Worm (Caenorhabditis elegans) whole organism, L4 larva: ENCODE data around the gene unc-33.

Experiments used
- F49E8.2 ChIP-seq: sonication (generic microtip); optimal IDR thresholded peaks from 2 replicates; lab custom pipeline; 2016; ENCODE audit warnings: missing compliant biosample characterization, mild to moderate bottlenecking, missing genetic modification characterization, borderline replicate concordance
- R02D3.7 ChIP-seq: fragments of 150-350 bp; sonication (generic microtip); optimal IDR thresholded peaks from 3 replicates; lab custom pipeline; 2014; ENCODE audit warnings: missing biosample characterization, missing genetic modification characterization
- ZK337.2 ChIP-seq: fragments of 200-800 bp; sonication (Bioruptor generic); IDR thresholded peaks from 2 replicates; pipeline ENCODE4 v1.3.6; 2022; ENCODE audit warnings: missing genetic modification reagents, missing genetic modification characterization, missing compliant biosample characterization
- ZK546.5 ChIP-seq, 2 experiments: sonication (generic microtip); optimal IDR thresholded peaks; 2 replicates each; lab custom pipeline; 2017; ENCODE audit warnings: missing biosample characterization in 2 of 2, missing genetic modification characterization in 2 of 2
- aha-1 ChIP-seq: fragments of 150-350 bp; peaks from one replicate; lab custom pipeline; 2014; ENCODE audit warnings: missing biosample characterization, missing genetic modification characterization
- attf-4 ChIP-seq: sonication (generic microtip); optimal IDR thresholded peaks from 3 replicates; lab custom pipeline; 2017; ENCODE audit warnings: missing biosample characterization, missing genetic modification characterization
- ceh-32 ChIP-seq: sonication (generic microtip); optimal IDR thresholded peaks from 2 replicates; lab custom pipeline; 2016; ENCODE audit warnings: mild to moderate bottlenecking, missing genetic modification characterization, missing compliant biosample characterization; ENCODE audit not compliant: poor library complexity
- ceh-62 ChIP-seq: sonication (generic microtip); optimal IDR thresholded peaks from 2 replicates; lab custom pipeline; 2017; ENCODE audit warnings: missing biosample characterization, missing genetic modification characterization
- ceh-82 ChIP-seq: sonication (generic microtip); optimal IDR thresholded peaks from 2 replicates; lab custom pipeline; 2017; ENCODE audit warnings: missing biosample characterization, missing genetic modification characterization
- daf-19 ChIP-seq: fragments of 200-800 bp; sonication (Bioruptor generic); conservative IDR thresholded peaks from 2 replicates; pipeline ENCODE4 v1.3.6; 2022; ENCODE audit warnings: missing genetic modification characterization, missing compliant biosample characterization
- dmd-9 ChIP-seq: fragments of 200-800 bp; sonication (Bioruptor generic); IDR thresholded peaks from 2 replicates; pipeline ENCODE4 v1.3.6; 2022; ENCODE audit warnings: missing genetic modification reagents, missing genetic modification characterization, missing compliant biosample characterization
- fos-1 ChIP-seq: fragments of 150-350 bp; optimal IDR thresholded peaks from 2 replicates; lab custom pipeline; 2014; ENCODE audit warnings: missing biosample characterization, missing genetic modification characterization
- gei-8 ChIP-seq: fragments of 200-800 bp; sonication (Bioruptor generic); optimal IDR thresholded peaks from 2 replicates; lab custom pipeline; 2018; ENCODE audit warnings: mild to moderate bottlenecking, missing genetic modification characterization, missing compliant biosample characterization
- hlh-30 ChIP-seq: sonication (generic microtip); optimal IDR thresholded peaks from 2 replicates; lab custom pipeline; 2017; ENCODE audit warnings: antibody characterized with exemption, mild to moderate bottlenecking, missing genetic modification characterization, missing compliant biosample characterization; ENCODE audit not compliant: insufficient read depth
- hmg-1.1 ChIP-seq: fragments of 200-800 bp; sonication (Bioruptor generic); IDR thresholded peaks from 2 replicates; pipeline ENCODE4 v1.3.6; 2022; ENCODE audit warnings: missing genetic modification reagents, missing genetic modification characterization, missing compliant biosample characterization
- jun-1 ChIP-seq: fragments of 150-350 bp; optimal IDR thresholded peaks from 2 replicates; lab custom pipeline; 2014; ENCODE audit warnings: missing biosample characterization, missing genetic modification reagents, missing genetic modification characterization
- lin-13 ChIP-seq: fragments of 150-350 bp; optimal IDR thresholded peaks from 2 replicates; lab custom pipeline; 2014; ENCODE audit warnings: missing biosample characterization, missing genetic modification reagents, missing genetic modification characterization
- lin-38 ChIP-seq: fragments of 200-800 bp; sonication (Bioruptor generic); IDR thresholded peaks from 2 replicates; pipeline ENCODE4 v1.3.6; 2022; ENCODE audit warnings: missing genetic modification reagents, missing genetic modification characterization, missing compliant biosample characterization
- madf-9 ChIP-seq: fragments of 200-800 bp; sonication (Bioruptor generic); conservative IDR thresholded peaks from 2 replicates; pipeline ENCODE4 v1.3.6; 2022; ENCODE audit warnings: missing genetic modification reagents, missing genetic modification characterization, missing compliant biosample characterization
- mxl-2 ChIP-seq: fragments of 200-800 bp; sonication (Bioruptor generic); conservative IDR thresholded peaks from 2 replicates; pipeline ENCODE4 v1.3.6; 2022; ENCODE audit warnings: missing genetic modification reagents, missing genetic modification characterization, missing compliant biosample characterization
- mxl-3 ChIP-seq: fragments of 200-800 bp; sonication (Bioruptor generic); optimal IDR thresholded peaks from 2 replicates; lab custom pipeline; 2018; ENCODE audit warnings: mild to moderate bottlenecking, missing genetic modification characterization, missing compliant biosample characterization
- nhr-48 ChIP-seq: sonication (generic microtip); optimal IDR thresholded peaks from 2 replicates; lab custom pipeline; 2016; ENCODE audit warnings: mild to moderate bottlenecking, missing genetic modification characterization, missing compliant biosample characterization
- nhr-76 ChIP-seq: fragments of 150-350 bp; optimal IDR thresholded peaks from 2 replicates; lab custom pipeline; 2014; ENCODE audit warnings: missing biosample characterization, missing genetic modification characterization
- nhr-77 ChIP-seq: fragments of 150-350 bp; optimal IDR thresholded peaks from 2 replicates; lab custom pipeline; 2014; ENCODE audit warnings: missing biosample characterization, missing genetic modification characterization
- php-3 ChIP-seq: fragments of 200-800 bp; sonication (Bioruptor generic); IDR thresholded peaks from 2 replicates; pipeline ENCODE4 v1.3.6; 2022; ENCODE audit warnings: missing genetic modification reagents, missing genetic modification characterization, missing compliant biosample characterization
- rbr-2 ChIP-seq: sonication (generic microtip); optimal IDR thresholded peaks from 2 replicates; lab custom pipeline; 2016; ENCODE audit warnings: missing genotype, missing genetic modification characterization, missing compliant biosample characterization
- sdz-12 ChIP-seq: fragments of 200-800 bp; sonication (Bioruptor generic); optimal IDR thresholded peaks from 2 replicates; lab custom pipeline; 2018; ENCODE audit warnings: mild to moderate bottlenecking, missing genetic modification characterization, missing compliant biosample characterization
- set-16 ChIP-seq: fragments of 200-800 bp; sonication (Bioruptor generic); IDR thresholded peaks from 2 replicates; pipeline ENCODE4 v1.3.6; 2022; ENCODE audit warnings: missing genetic modification reagents, missing genetic modification characterization, missing compliant biosample characterization
- tra-1 ChIP-seq: fragments of 200-800 bp; sonication (Bioruptor generic); IDR thresholded peaks from 2 replicates; pipeline ENCODE4 v1.3.6; 2022; ENCODE audit warnings: missing genetic modification reagents, missing genetic modification characterization, missing compliant biosample characterization
- unc-39 ChIP-seq: sonication (generic microtip); optimal IDR thresholded peaks from 2 replicates; lab custom pipeline; 2017; ENCODE audit warnings: missing biosample characterization, missing genetic modification characterization
- unc-62 ChIP-seq, 3 experiments: fragments of 150-350 bp in 1 of 3; sonication (generic microtip); optimal IDR thresholded peaks in 2 of 3; peaks in 1 of 3; 1 replicate in 1 of 3; 2 replicates in 2 of 3; lab custom pipeline; 2014 to 2017; ENCODE audit warnings: missing biosample characterization in 3 of 3, missing genetic modification characterization in 3 of 3, missing genetic modification reagents in 3 of 3, missing genotype in 1 of 3
- vab-7 ChIP-seq: fragments of 200-800 bp; sonication (Bioruptor generic); IDR thresholded peaks from 2 replicates; pipeline ENCODE4 v1.3.6; 2022; ENCODE audit warnings: missing genetic modification reagents, missing genetic modification characterization, missing compliant biosample characterization
- zfp-2 ChIP-seq: sonication (generic microtip); optimal IDR thresholded peaks from 2 replicates; lab custom pipeline; 2016; ENCODE audit warnings: mild to moderate bottlenecking, missing genetic modification characterization, missing compliant biosample characterization
- zfp-3 ChIP-seq: fragments of 200-800 bp; sonication (Bioruptor generic); conservative IDR thresholded peaks from 2 replicates; pipeline ENCODE4 v1.3.6; 2022; ENCODE audit warnings: missing genetic modification reagents, missing genetic modification characterization, missing compliant biosample characterization

unc-33 gene

DNA sequence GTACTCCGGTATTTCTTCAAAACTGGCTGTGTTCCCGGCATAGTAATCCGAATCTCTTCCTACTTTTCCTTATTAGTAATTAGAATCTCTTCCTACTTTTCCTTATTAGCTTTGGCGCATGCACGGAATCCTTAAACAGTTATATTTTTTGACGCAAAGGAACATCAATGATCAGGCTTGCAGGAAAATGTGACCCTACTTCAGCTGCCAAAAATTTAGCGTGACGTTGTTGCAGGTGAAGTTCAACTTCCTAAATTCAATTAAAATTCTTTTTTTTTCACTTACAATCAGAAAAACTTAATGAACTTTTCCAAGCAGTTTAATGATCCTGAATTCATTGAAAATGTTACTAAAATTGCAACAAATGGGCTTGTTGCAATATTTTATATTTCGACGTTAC lies 23.4 kb upstream of the unc-33 start, which contains the start of gene srz-79:
Gene srz-79, plus strand, starts transcription at position 301 of the 400 bp plus-strand sequence.
- TF ChIP-seq lin-13 (no peak), nhr-48 (no peak), F49E8.2 (no peak), fos-1 (tag; lab: Kevin White, UChicago) (no peak), zfp-3 (GFP tag; lab: Robert Waterston, UW) (no peak), php-3 (GFP tag; lab: Robert Waterston, UW) (no peak), madf-9 (GFP tag; lab: Robert Waterston, UW) (no peak), hlh-30 (tag; lab: Kevin White, UChicago) (no peak), unc-62 (GFP tag; optimal IDR thresholded peaks at IDR 0.05 in 1 of 2; lab: Kevin White, UChicago) (no peak), unc-62 (tag; optimal IDR thresholded peaks at IDR 0.05; lab: Kevin White, UChicago) (no peak), sdz-12 (GFP tag; lab: Kevin White, UChicago) (no peak), vab-7 (GFP tag; lab: Robert Waterston, UW) (no peak), mxl-2 (GFP tag; lab: Robert Waterston, UW) (no peak), R02D3.7 (no peak), ceh-32 (tag; lab: Kevin White, UChicago) (no peak), unc-39 (no peak), nhr-76 (tag; lab: Kevin White, UChicago) (no peak), rbr-2 (no peak)

DNA sequence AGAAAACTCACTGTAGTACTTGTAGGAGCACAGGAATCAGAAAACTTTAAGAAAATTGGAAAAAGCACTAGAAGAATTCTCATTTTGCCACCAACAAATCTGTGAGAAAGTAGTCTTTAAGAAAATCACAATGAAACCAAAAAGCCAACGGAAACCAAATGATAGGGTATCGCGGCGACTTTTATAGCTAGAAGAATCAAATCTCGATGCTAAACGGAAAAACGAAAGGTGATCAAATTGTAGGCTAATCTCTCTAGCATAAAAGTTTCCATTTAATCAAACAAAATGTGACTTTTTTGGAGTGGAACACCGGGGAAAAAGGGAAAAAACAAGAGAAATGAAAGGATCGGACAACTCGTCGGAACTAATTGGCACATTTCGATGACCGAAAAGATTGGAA lies 20.3 kb upstream of the unc-33 start, which contains the start of gene C09G12.17:
Gene C09G12.17, minus strand, starts transcription at position 101 of the 400 bp plus-strand sequence.
- no peak for TF ChIP-seq attf-4 (tag; lab: Kevin White, UChicago)
- TF ChIP-seq zfp-2 = no peak
- TF ChIP-seq lin-38 (GFP tag; lab: Robert Waterston, UW) = no peak
- no peak for TF ChIP-seq ZK546.5 (tag; optimal IDR thresholded peaks at IDR 0.05; lab: Kevin White, UChicago)
- TF ChIP-seq tra-1 (GFP tag; lab: Robert Waterston, UW) = no peak
- TF ChIP-seq, all 104 proteins: peak for 0

DNA sequence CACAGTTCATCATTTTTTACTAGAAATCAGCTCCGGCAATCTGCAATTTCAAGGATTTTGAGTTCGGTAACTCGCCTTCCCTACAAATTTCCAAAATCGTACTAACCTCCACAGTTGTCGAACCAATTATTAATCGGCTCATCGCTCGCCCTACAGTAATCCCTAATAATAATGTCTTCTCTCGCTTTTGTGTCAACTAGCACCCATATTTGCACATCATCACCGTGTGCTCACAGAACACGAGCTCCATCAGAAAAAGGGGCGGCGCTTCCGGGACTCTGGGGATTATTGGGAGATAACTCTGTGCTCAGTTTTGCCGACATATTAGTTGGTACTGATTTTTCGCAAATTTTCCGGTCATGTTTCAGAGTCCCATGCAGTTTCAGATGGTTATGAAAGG lies 18.8 kb upstream of the unc-33 start, which contains the start of gene ceh-53:
Gene ceh-53, plus strand, starts transcription at position 301 of the 400 bp plus-strand sequence.
- TF ChIP-seq daf-19 (GFP tag; lab: Robert Waterston, UW) (no peak), aha-1 (tag; lab: Kevin White, UChicago) (no peak), ZK337.2 (GFP tag; lab: Robert Waterston, UW) (no peak), ceh-62 (tag; lab: Kevin White, UChicago) (no peak), lin-38 (GFP tag; lab: Robert Waterston, UW) (no peak), php-3 (GFP tag; lab: Robert Waterston, UW) (no peak), dmd-9 (GFP tag; lab: Robert Waterston, UW) (no peak), hmg-1.1 (no peak), fos-1 (tag; lab: Kevin White, UChicago) (no peak), nhr-77 (no peak), mxl-3 (GFP tag; lab: Kevin White, UChicago) (no peak), gei-8 (GFP tag; lab: Kevin White, UChicago) (no peak), jun-1 (tag; lab: Kevin White, UChicago) (no peak), mxl-2 (GFP tag; lab: Robert Waterston, UW) (no peak)

DNA sequence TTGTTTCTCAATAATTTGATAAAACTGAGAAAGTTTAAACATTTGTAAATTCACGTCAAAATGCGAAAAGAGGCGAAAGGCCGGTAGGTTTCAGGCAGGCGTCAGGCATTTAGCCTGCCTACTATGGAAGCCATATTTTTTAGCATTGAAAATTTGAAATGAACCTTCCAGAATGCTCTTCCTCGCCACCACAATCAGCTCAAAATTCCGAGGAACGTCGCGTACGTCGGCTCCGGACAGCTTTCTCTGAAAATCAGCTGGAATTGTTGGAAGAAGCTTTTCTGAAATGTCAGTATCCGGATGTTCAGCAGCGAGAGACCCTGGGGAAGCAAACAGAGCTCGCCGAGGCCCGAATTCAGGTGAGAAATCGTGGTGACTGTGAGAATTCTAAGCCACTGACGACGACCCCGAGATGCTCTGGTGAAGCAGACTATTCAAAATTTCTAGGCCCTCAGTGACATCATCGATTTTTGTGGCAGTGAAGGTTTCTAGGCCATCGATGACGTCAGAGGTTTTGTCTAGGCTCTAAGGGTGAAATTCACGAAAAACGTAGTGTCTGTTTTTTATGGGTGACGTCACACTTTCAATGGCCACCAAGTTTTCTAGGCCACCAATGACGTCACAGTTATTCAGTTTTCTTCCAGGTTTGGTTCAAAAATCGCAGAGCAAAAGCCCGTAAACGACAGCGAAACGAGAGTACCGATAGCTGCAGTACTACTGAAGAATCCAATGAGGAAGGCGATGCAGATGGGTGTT lies 14.5 kb upstream of the unc-33 start:
- TF ChIP-seq unc-62 (GFP tag; optimal IDR thresholded peaks at IDR 0.05 in 1 of 2; lab: Kevin White, UChicago) (peak in 1 of 2 experiments; percentile 80), unc-62 (tag; optimal IDR thresholded peaks at IDR 0.05; lab: Kevin White, UChicago) (no peak), aha-1 (tag; lab: Kevin White, UChicago) (peak; percentile 90), ceh-82 (tag; lab: Kevin White, UChicago) (no peak), set-16 (0 out of 2 replicates have a peak, but pooled peaks have one; percentile 9)
